Worm (Caenorhabditis elegans): ENCODE results near the gene K07H8.11.

DNA sequence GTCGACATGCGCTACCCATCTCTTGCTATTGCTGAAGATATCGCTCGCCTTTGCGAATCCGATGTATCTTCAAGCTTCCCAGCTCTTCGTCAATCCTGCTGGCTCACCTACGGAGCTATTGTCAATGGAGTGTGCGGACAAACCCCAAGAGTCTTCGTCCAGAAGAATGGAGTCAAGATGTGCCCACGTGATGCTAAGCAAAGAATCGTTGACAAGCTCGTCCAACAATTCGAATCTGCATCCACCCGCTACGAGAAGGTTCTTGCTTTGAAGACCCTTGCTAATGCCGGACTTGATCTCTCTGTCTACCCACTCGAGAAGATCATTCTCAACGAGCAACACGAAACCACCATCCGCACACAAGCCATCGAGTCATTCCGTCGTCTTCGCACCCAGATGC, 12.5 kb downstream of the K07H8.11 start:
- TF ChIP-seq Y79H2A.3 (GFP tag; conservative IDR thresholded peaks at IDR 0.05) (no peak), ama-1 (optimal IDR thresholded peaks at IDR 0.05) (no peak), ama-1 (GFP tag; optimal IDR thresholded peaks at IDR 0.05) (no peak), Y53F4B.3 (GFP tag; IDR thresholded peaks at IDR 0.05) (no peak), Y56A3A.18 (GFP tag; IDR thresholded peaks at IDR 0.05) (no peak), aptf-2 (GFP tag; conservative IDR thresholded peaks at IDR 0.05) (no peak), efl-1 (GFP tag; optimal IDR thresholded peaks at IDR 0.05) (no peak), pbrm-1 (GFP tag; IDR thresholded peaks at IDR 0.05) (no peak)

Data from whole organism, young adult.